Fruit fly (Drosophila melanogaster): Measurements from ENCODE around the gene CG32811.

dm6 chrX:1312510-1312909, 14.3 kb upstream of the CG32811 start:
- TF ChIP-seq net (GFP tag; optimal IDR thresholded peaks at IDR 0.05) (no peak), Ets96B (tag; optimal IDR thresholded peaks at IDR 0.05) (no peak), CG8632 (GFP tag; optimal IDR thresholded peaks at IDR 0.05) (no peak), Sox102F (GFP tag; optimal IDR thresholded peaks at IDR 0.05) (no peak), fd85E (GFP tag; optimal IDR thresholded peaks at IDR 0.05) (no peak), CG31627 (GFP tag; optimal IDR thresholded peaks at IDR 0.05) (no peak), CG8319 (GFP tag; optimal IDR thresholded peaks at IDR 0.05) (no peak), topi (GFP tag; optimal IDR thresholded peaks at IDR 0.05) (no peak)
